Worm (Caenorhabditis elegans) whole organism, L1 larva: ENCODE data around the gene ttbk-8.2.
A peak's percentile ranks its signal among the peaks of the same experiment; 100 is the strongest.

ENCODE experiments used
- F16B12.6 ChIP-seq: fragments of 150-350 bp; optimal IDR thresholded peaks from 2 replicates; lab custom pipeline; 2014; ENCODE audit warnings: missing biosample characterization, missing genetic modification characterization
- Y116A8C.19 ChIP-seq: sonication (generic microtip); optimal IDR thresholded peaks from 2 replicates; lab custom pipeline; 2016; ENCODE audit warnings: missing compliant biosample characterization, missing genetic modification characterization, borderline replicate concordance
- aha-1 ChIP-seq: fragments of 150-350 bp; optimal IDR thresholded peaks from 2 replicates; lab custom pipeline; 2014; ENCODE audit warnings: missing biosample characterization, missing genetic modification characterization
- alr-1 ChIP-seq: fragments of 200-800 bp; sonication (Bioruptor generic); optimal IDR thresholded peaks from 2 replicates; lab custom pipeline; 2018; ENCODE audit warnings: borderline replicate concordance, mild to moderate bottlenecking, missing genetic modification characterization, missing compliant biosample characterization
- aly-2 ChIP-seq: fragments of 150-350 bp; optimal IDR thresholded peaks from 2 replicates; lab custom pipeline; 2014; ENCODE audit warnings: missing biosample characterization, missing genetic modification characterization
- ama-1 ChIP-seq: fragments of 150-350 bp; optimal IDR thresholded peaks from 2 replicates; lab custom pipeline; 2014
- blmp-1 ChIP-seq: fragments of 150-350 bp; optimal IDR thresholded peaks from 2 replicates; lab custom pipeline; 2014; ENCODE audit warnings: missing biosample characterization, missing genetic modification characterization
- ceh-63 ChIP-seq: fragments of 200-800 bp; sonication (Bioruptor generic); optimal IDR thresholded peaks from 2 replicates; lab custom pipeline; 2018; ENCODE audit warnings: mild to moderate bottlenecking, missing genetic modification characterization, missing compliant biosample characterization
- ceh-82 ChIP-seq, 3 experiments: fragments of 150-350 bp in 1 of 3; sonication (generic microtip) in 2 of 3; optimal IDR thresholded peaks; 2 replicates each; lab custom pipeline; 2014 to 2017; ENCODE audit warnings: missing biosample characterization in 3 of 3, missing genetic modification characterization in 3 of 3
- ceh-90 ChIP-seq: sonication (generic microtip); optimal IDR thresholded peaks from 2 replicates; lab custom pipeline; 2016; ENCODE audit warnings: missing genetic modification characterization, missing compliant biosample characterization
- ces-1 ChIP-seq: fragments of 150-350 bp; optimal IDR thresholded peaks from 2 replicates; lab custom pipeline; 2014; ENCODE audit warnings: missing biosample characterization, missing genetic modification reagents, missing genetic modification characterization
- dpl-1 ChIP-seq, 3 experiments: fragments of 150-350 bp in 2 of 3; sonication (generic microtip) in 1 of 3; optimal IDR thresholded peaks; 2 replicates each; lab custom pipeline; 2014 to 2017; ENCODE audit warnings: missing biosample characterization in 3 of 3, missing genetic modification characterization in 3 of 3, missing genetic modification reagents in 3 of 3
- dsc-1 ChIP-seq: sonication (generic microtip); optimal IDR thresholded peaks from 2 replicates; lab custom pipeline; 2016; ENCODE audit warnings: mild to moderate bottlenecking, missing genetic modification characterization, missing compliant biosample characterization
- egl-13 ChIP-seq: sonication (generic microtip); optimal IDR thresholded peaks from 2 replicates; lab custom pipeline; 2016; ENCODE audit warnings: missing genotype, missing genetic modification reagents, missing genetic modification characterization, missing compliant biosample characterization
- elt-2 ChIP-seq: sonication (generic microtip); optimal IDR thresholded peaks from 2 replicates; lab custom pipeline; 2016; ENCODE audit warnings: missing genetic modification characterization, mild to moderate bottlenecking, inconsistent platforms, missing compliant biosample characterization, missing genetic modification reagents
- elt-3 ChIP-seq, 6 experiments: fragments of 150-350 bp in 1 of 6; sonication (generic microtip); optimal IDR thresholded peaks; 2 replicates each; lab custom pipeline; 2017 to 2018; ENCODE audit warnings: missing biosample characterization in 6 of 6, missing genetic modification characterization in 6 of 6, inconsistent platforms in 1 of 6
- fkh-10 ChIP-seq: sonication (generic microtip); optimal IDR thresholded peaks from 2 replicates; lab custom pipeline; 2017; ENCODE audit warnings: missing biosample characterization, missing genetic modification reagents, missing genetic modification characterization
- fkh-8 ChIP-seq: sonication (generic microtip); optimal IDR thresholded peaks from 2 replicates; lab custom pipeline; 2016; ENCODE audit warnings: mild to moderate bottlenecking, missing genetic modification characterization, missing compliant biosample characterization
- fos-1 ChIP-seq: fragments of 150-350 bp; optimal IDR thresholded peaks from 2 replicates; lab custom pipeline; 2014; ENCODE audit warnings: missing biosample characterization, missing genetic modification characterization
- grh-1 ChIP-seq: fragments of 200-800 bp; sonication (Bioruptor generic); IDR thresholded peaks from 2 replicates; pipeline ENCODE4 v1.3.6; 2022; ENCODE audit warnings: missing genetic modification reagents, missing genetic modification characterization, missing compliant biosample characterization
- hlh-17 ChIP-seq: fragments of 200-800 bp; sonication (Bioruptor generic); optimal IDR thresholded peaks from 2 replicates; lab custom pipeline; 2018; ENCODE audit warnings: missing genetic modification characterization, mild to moderate bottlenecking, missing compliant biosample characterization, moderate library complexity, borderline replicate concordance
- hlh-4 ChIP-seq: sonication (generic microtip); optimal IDR thresholded peaks from 2 replicates; lab custom pipeline; 2016; ENCODE audit warnings: mild to moderate bottlenecking, missing genetic modification characterization, missing compliant biosample characterization
- hpl-2 ChIP-seq: fragments of 150-350 bp; optimal IDR thresholded peaks from 2 replicates; lab custom pipeline; 2014; ENCODE audit warnings: missing biosample characterization, missing genetic modification reagents, missing genetic modification characterization
- irx-1 ChIP-seq: sonication (generic microtip); optimal IDR thresholded peaks from 2 replicates; lab custom pipeline; 2016; ENCODE audit warnings: missing genetic modification characterization, missing compliant biosample characterization
- isw-1 ChIP-seq: fragments of 200-800 bp; sonication (Bioruptor generic); IDR thresholded peaks from 2 replicates; pipeline ENCODE4 v1.3.6; 2022; ENCODE audit warnings: missing genetic modification characterization, missing compliant biosample characterization
- jun-1 ChIP-seq: fragments of 150-350 bp; optimal IDR thresholded peaks from 2 replicates; lab custom pipeline; 2014; ENCODE audit warnings: missing biosample characterization, missing genetic modification reagents, missing genetic modification characterization
- lin-13 ChIP-seq: fragments of 150-350 bp; optimal IDR thresholded peaks from 2 replicates; lab custom pipeline; 2014; ENCODE audit warnings: missing biosample characterization, missing genetic modification reagents, missing genetic modification characterization
- lsy-2 ChIP-seq, 2 experiments: fragments of 150-350 bp; optimal IDR thresholded peaks; 2 replicates each; lab custom pipeline; 2014; ENCODE audit warnings: missing biosample characterization in 2 of 2, missing genetic modification characterization in 2 of 2
- mab-9 ChIP-seq: fragments of 200-800 bp; sonication (Bioruptor generic); IDR thresholded peaks from 2 replicates; pipeline ENCODE4 v1.3.6; 2022; ENCODE audit warnings: missing genetic modification reagents, missing genetic modification characterization, missing compliant biosample characterization
- mdl-1 ChIP-seq, 2 experiments: fragments of 150-350 bp; optimal IDR thresholded peaks; 2 replicates each; lab custom pipeline; 2014 to 2017; ENCODE audit warnings: missing biosample characterization in 2 of 2, missing genetic modification characterization in 2 of 2, inconsistent platforms in 1 of 2
- mef-2 ChIP-seq: fragments of 150-350 bp; optimal IDR thresholded peaks from 2 replicates; lab custom pipeline; 2014; ENCODE audit warnings: missing biosample characterization, missing genetic modification characterization
- mep-1 ChIP-seq: fragments of 150-350 bp; optimal IDR thresholded peaks from 2 replicates; lab custom pipeline; 2014; ENCODE audit warnings: missing biosample characterization, missing genetic modification characterization
- nhr-19 ChIP-seq: fragments of 200-800 bp; sonication (Bioruptor generic); conservative IDR thresholded peaks from 2 replicates; pipeline ENCODE4 v1.3.6; 2022; ENCODE audit warnings: missing genetic modification characterization, missing compliant biosample characterization
- nhr-20 ChIP-seq: sonication (generic microtip); optimal IDR thresholded peaks from 2 replicates; lab custom pipeline; 2016; ENCODE audit warnings: mild to moderate bottlenecking, missing genetic modification characterization, missing compliant biosample characterization
- nhr-237 ChIP-seq: fragments of 150-350 bp; optimal IDR thresholded peaks from 2 replicates; lab custom pipeline; 2014; ENCODE audit warnings: missing biosample characterization, missing genetic modification characterization
- nhr-47 ChIP-seq: sonication (generic microtip); optimal IDR thresholded peaks from 2 replicates; lab custom pipeline; 2016; ENCODE audit warnings: mild to moderate bottlenecking, missing genetic modification characterization, moderate library complexity, missing compliant biosample characterization
- nhr-71 ChIP-seq: sonication (generic microtip); optimal IDR thresholded peaks from 2 replicates; lab custom pipeline; 2016; ENCODE audit warnings: mild to moderate bottlenecking, missing genetic modification characterization, moderate library complexity, missing compliant biosample characterization
- nhr-76 ChIP-seq: sonication (generic microtip); optimal IDR thresholded peaks from 2 replicates; lab custom pipeline; 2017; ENCODE audit warnings: missing biosample characterization, missing genetic modification characterization
- nhr-77 ChIP-seq: fragments of 150-350 bp; optimal IDR thresholded peaks from 2 replicates; lab custom pipeline; 2014; ENCODE audit warnings: missing biosample characterization, missing genetic modification characterization
- nhr-85 ChIP-seq: sonication (generic microtip); peaks from one replicate; lab custom pipeline; 2016; ENCODE audit warnings: missing genetic modification characterization, inconsistent platforms, missing compliant biosample characterization
- nhr-90 ChIP-seq: sonication (generic microtip); optimal IDR thresholded peaks from 2 replicates; lab custom pipeline; 2016; ENCODE audit warnings: mild to moderate bottlenecking, missing genetic modification characterization, missing compliant biosample characterization; ENCODE audit not compliant: poor library complexity
- skn-1 ChIP-seq: fragments of 150-350 bp; optimal IDR thresholded peaks from 2 replicates; lab custom pipeline; 2014; ENCODE audit warnings: missing biosample characterization, missing genetic modification characterization
- snpc-4 ChIP-seq: fragments of 150-350 bp; optimal IDR thresholded peaks from 2 replicates; lab custom pipeline; 2014; ENCODE audit warnings: missing biosample characterization, missing genetic modification characterization
- snu-23 ChIP-seq: sonication (generic microtip); optimal IDR thresholded peaks from 2 replicates; lab custom pipeline; 2016; ENCODE audit warnings: missing genetic modification characterization, missing compliant biosample characterization
- sup-37 ChIP-seq: fragments of 200-800 bp; sonication (Bioruptor generic); optimal IDR thresholded peaks from 2 replicates; lab custom pipeline; 2018; ENCODE audit warnings: mild to moderate bottlenecking, missing genetic modification characterization, missing compliant biosample characterization
- swsn-7 ChIP-seq: sonication (generic microtip); optimal IDR thresholded peaks from 2 replicates; lab custom pipeline; 2016; ENCODE audit warnings: missing genetic modification characterization, missing compliant biosample characterization
- tbx-2 ChIP-seq: sonication (generic microtip); optimal IDR thresholded peaks from 2 replicates; lab custom pipeline; 2016; ENCODE audit warnings: missing genetic modification characterization, missing compliant biosample characterization
- unc-30 ChIP-seq: sonication (generic microtip); optimal IDR thresholded peaks from 2 replicates; lab custom pipeline; 2017; ENCODE audit warnings: missing biosample characterization, missing genetic modification characterization
- unc-86 ChIP-seq: sonication (generic microtip); optimal IDR thresholded peaks from 2 replicates; lab custom pipeline; 2016; ENCODE audit warnings: missing genetic modification characterization, missing compliant biosample characterization
- unc-98 ChIP-seq: fragments of 200-800 bp; sonication (Bioruptor generic); IDR thresholded peaks from 2 replicates; pipeline ENCODE4 v1.3.6; 2022; ENCODE audit warnings: missing genetic modification characterization, missing compliant biosample characterization
- vab-15 ChIP-seq: sonication (generic microtip); optimal IDR thresholded peaks from 2 replicates; lab custom pipeline; 2017; ENCODE audit warnings: missing genotype, mild to moderate bottlenecking, missing genetic modification characterization, missing compliant biosample characterization
- zag-1 ChIP-seq: fragments of 150-350 bp; optimal IDR thresholded peaks from 2 replicates; lab custom pipeline; 2014; ENCODE audit warnings: missing biosample characterization, missing genetic modification characterization
- zip-4 ChIP-seq: fragments of 200-800 bp; sonication (Bioruptor generic); optimal IDR thresholded peaks from 2 replicates; lab custom pipeline; 2018; ENCODE audit warnings: mild to moderate bottlenecking, missing genetic modification characterization, moderate library complexity, missing compliant biosample characterization
- ztf-4 ChIP-seq: fragments of 150-350 bp; optimal IDR thresholded peaks from 2 replicates; lab custom pipeline; 2014; ENCODE audit warnings: missing biosample characterization, missing genetic modification characterization

Gene ttbk-8.2

ce11 chrIV:5593804-5594214 lies 37.9 kb upstream of the ttbk-8.2 start:
- TF ChIP-seq fkh-8 (tag; lab: Kevin White, UChicago): no peak
- TF ChIP-seq elt-2: no peak
- TF ChIP-seq nhr-20: peak; percentile 74
- TF ChIP-seq aha-1 (tag; lab: Kevin White, UChicago): no peak
- TF ChIP-seq nhr-90 (tag; lab: Kevin White, UChicago): peak; percentile 69
- no peak for TF ChIP-seq nhr-237
- no peak for TF ChIP-seq ama-1 (lab: Kevin White, UChicago)
- no peak for TF ChIP-seq aly-2
- no peak for TF ChIP-seq Y116A8C.19 (tag; lab: Kevin White, UChicago)
- TF ChIP-seq lin-13: peak; percentile 71
- no peak for TF ChIP-seq zag-1 (tag; lab: Kevin White, UChicago)
- peak; percentile 83 for TF ChIP-seq nhr-77
- TF ChIP-seq lsy-2 (tag; optimal IDR thresholded peaks at IDR 0.05; lab: Kevin White, UChicago): peak; percentile 60 to 80
- no peak for TF ChIP-seq isw-1 (GFP tag; lab: Robert Waterston, UW)
- TF ChIP-seq ceh-82 (tag; optimal IDR thresholded peaks at IDR 0.05; lab: Kevin White, UChicago): peak in 1 of 3 experiments; percentile 28
- TF ChIP-seq mep-1 (tag; lab: Kevin White, UChicago): peak; percentile 83
- TF ChIP-seq nhr-85 (tag; lab: Kevin White, UChicago): peak; percentile 95
- TF ChIP-seq ztf-4: peak; percentile 45
- TF ChIP-seq F16B12.6: no peak
- TF ChIP-seq grh-1 (GFP tag; lab: Robert Waterston, UW): no peak
- peak; percentile 84 for TF ChIP-seq blmp-1 (tag; lab: Kevin White, UChicago)
- no peak for TF ChIP-seq unc-30 (tag; lab: Kevin White, UChicago)
- TF ChIP-seq unc-98: 0 out of 2 replicates have a peak, but pooled peaks have one; percentile 33
- TF ChIP-seq ceh-90 (tag; lab: Kevin White, UChicago): no peak
- TF ChIP-seq hpl-2: no peak
- peak; percentile 68 for TF ChIP-seq nhr-47 (tag; lab: Kevin White, UChicago)
- no peak for TF ChIP-seq snpc-4 (tag; lab: Kevin White, UChicago)
- TF ChIP-seq nhr-71: peak; percentile 91
- peak; percentile 3 for TF ChIP-seq mef-2 (tag; lab: Kevin White, UChicago)
- TF ChIP-seq ces-1 (GFP tag; lab: Kevin White, UChicago): no peak
- TF ChIP-seq unc-86 (tag; lab: Kevin White, UChicago): no peak
- no peak for TF ChIP-seq hlh-4 (tag; lab: Kevin White, UChicago)
- no peak for TF ChIP-seq hlh-17 (GFP tag; lab: Kevin White, UChicago)
- no peak for TF ChIP-seq mab-9 (GFP tag; lab: Robert Waterston, UW)
- TF ChIP-seq tbx-2 (tag; lab: Kevin White, UChicago): peak; percentile 71
- peak; percentile 14 for TF ChIP-seq jun-1 (tag; lab: Kevin White, UChicago)
- peak in 1 of 2 experiments; percentile 71 for TF ChIP-seq mdl-1 (tag; optimal IDR thresholded peaks at IDR 0.05; lab: Kevin White, UChicago)
- peak; percentile 3 to 36 (median 11) for TF ChIP-seq dpl-1 (GFP tag; optimal IDR thresholded peaks at IDR 0.05; lab: Kevin White, UChicago)
- TF ChIP-seq ceh-63 (GFP tag; lab: Kevin White, UChicago): no peak
- peak; percentile 53 for TF ChIP-seq irx-1 (tag; lab: Kevin White, UChicago)
- peak; percentile 50 for TF ChIP-seq skn-1
- TF ChIP-seq sup-37 (GFP tag; lab: Kevin White, UChicago): no peak
- TF ChIP-seq dsc-1 (tag; lab: Kevin White, UChicago): no peak
- TF ChIP-seq fkh-10: no peak
- peak; percentile 70 for TF ChIP-seq nhr-19 (GFP tag; lab: Robert Waterston, UW)
- TF ChIP-seq snu-23 (GFP tag; lab: Kevin White, UChicago): peak; percentile 70
- TF ChIP-seq elt-3 (tag; optimal IDR thresholded peaks at IDR 0.05; lab: Kevin White, UChicago): peak in 2 of 6 experiments; percentile 16 to 38
- TF ChIP-seq fos-1 (tag; lab: Kevin White, UChicago): no peak
- TF ChIP-seq swsn-7: peak; percentile 48
- no peak for TF ChIP-seq egl-13 (tag; lab: Kevin White, UChicago)
- no peak for TF ChIP-seq vab-15 (tag; lab: Kevin White, UChicago)
- TF ChIP-seq alr-1 (tag; lab: Kevin White, UChicago): no peak
- no peak for TF ChIP-seq nhr-76 (tag; lab: Kevin White, UChicago)
- no peak for TF ChIP-seq zip-4 (GFP tag; lab: Kevin White, UChicago)
